Fruit fly (Drosophila melanogaster): ENCODE results near the gene Socs16D.

Gene Socs16D

DNA sequence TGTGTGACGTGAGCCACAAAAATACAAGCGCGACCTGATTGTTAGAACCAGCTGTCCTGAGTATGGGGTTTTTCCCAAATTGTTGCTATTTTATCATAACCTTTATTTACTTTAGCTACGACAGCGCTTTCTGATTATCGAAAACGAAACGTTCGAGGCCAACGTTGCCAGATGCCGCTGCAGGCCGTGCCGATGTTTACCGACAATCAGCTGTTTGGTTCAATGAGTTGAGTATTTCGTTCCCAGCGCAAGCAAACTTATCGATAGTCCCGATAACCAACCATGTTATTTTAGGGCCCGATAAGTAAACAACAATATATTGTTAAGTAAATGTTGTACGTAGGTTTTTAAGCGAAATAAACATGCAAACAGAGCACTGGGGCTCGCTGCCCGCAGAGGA lies 22.8 kb upstream of the Socs16D start, which contains the start of the genes CG15814 and Spt7 (continued):
- peak; percentile 31 for TF ChIP-seq CG17385 (GFP tag; optimal IDR thresholded peaks at IDR 0.05)
- TF ChIP-seq fd96Cb (tag; optimal IDR thresholded peaks at IDR 0.05): no peak
- TF ChIP-seq lmd (GFP tag; IDR thresholded peaks at IDR 0.05): 0 out of 2 replicates have a peak, but pooled peaks have one; percentile 5
- no peak for TF ChIP-seq CG9609 (GFP tag; optimal IDR thresholded peaks at IDR 0.05)
- peak; percentile 8 for TF ChIP-seq btn (GFP tag; optimal IDR thresholded peaks at IDR 0.05)
- no peak for TF ChIP-seq CG4707 (GFP tag; optimal IDR thresholded peaks at IDR 0.05)
- TF ChIP-seq D (optimal IDR thresholded peaks at IDR 0.05): no peak
- no peak for TF ChIP-seq D (GFP tag; optimal IDR thresholded peaks at IDR 0.05)
- TF ChIP-seq E2f2 (GFP tag; IDR thresholded peaks at IDR 0.05): peak; percentile 58
- no peak for TF ChIP-seq CG6272 (GFP tag; IDR thresholded peaks at IDR 0.05)
- no peak for TF ChIP-seq CG7839 (tag; optimal IDR thresholded peaks at IDR 0.05)
- TF ChIP-seq CG17361 (GFP tag; IDR thresholded peaks at IDR 0.05): 0 out of 3 replicates have a peak, but pooled peaks have one; percentile 25
- TF ChIP-seq Poxn (GFP tag; IDR thresholded peaks at IDR 0.05): no peak
- no peak for TF ChIP-seq Nf-YA (GFP tag; IDR thresholded peaks at IDR 0.05)
- no peak for TF ChIP-seq tup (GFP tag; optimal IDR thresholded peaks at IDR 0.05)
- TF ChIP-seq Ptx1 (GFP tag; IDR thresholded peaks at IDR 0.05): no peak
- no peak for TF ChIP-seq Ssrp (tag; optimal IDR thresholded peaks at IDR 0.05)
- TF ChIP-seq Hr39 (optimal IDR thresholded peaks at IDR 0.05): no peak
- no peak for TF ChIP-seq gcm (GFP tag; optimal IDR thresholded peaks at IDR 0.05)
- peak; percentile 6 for TF ChIP-seq CG18262 (tag; optimal IDR thresholded peaks at IDR 0.05)
- TF ChIP-seq sc (optimal IDR thresholded peaks at IDR 0.05): no peak
- no peak for TF ChIP-seq sc (GFP tag; optimal IDR thresholded peaks at IDR 0.05)
- TF ChIP-seq grn (GFP tag; optimal IDR thresholded peaks at IDR 0.05): peak; percentile 32
- TF ChIP-seq pnt (GFP tag; optimal IDR thresholded peaks at IDR 0.05): peak; percentile 46
- TF ChIP-seq CG13123 (GFP tag; optimal IDR thresholded peaks at IDR 0.05): peak; percentile 27
- TF ChIP-seq fd102C (GFP tag; optimal IDR thresholded peaks at IDR 0.05): no peak
- no peak for TF ChIP-seq pros (GFP tag; optimal IDR thresholded peaks at IDR 0.05)
- no peak for TF ChIP-seq CG6175 (GFP tag; IDR thresholded peaks at IDR 0.05)
- TF ChIP-seq lilli (GFP tag; optimal IDR thresholded peaks at IDR 0.05): peak; percentile 16
- no peak for TF ChIP-seq shn (GFP tag; optimal IDR thresholded peaks at IDR 0.05)
- TF ChIP-seq ftz-f1 (GFP tag; optimal IDR thresholded peaks at IDR 0.05): peak; percentile 35
- TF ChIP-seq CG12659 (GFP tag; optimal IDR thresholded peaks at IDR 0.05): peak; percentile 67
- no peak for TF ChIP-seq pho (GFP tag; optimal IDR thresholded peaks at IDR 0.05)
- peak; percentile 84 for TF ChIP-seq Sry-δ (GFP tag; optimal IDR thresholded peaks at IDR 0.05)
- TF ChIP-seq kay (GFP tag; optimal IDR thresholded peaks at IDR 0.05): no peak
- peak in 1 of 2 experiments; percentile 38 for TF ChIP-seq Hr51 (GFP tag; optimal IDR thresholded peaks at IDR 0.05)
- no peak for TF ChIP-seq CG15479 (GFP tag; optimal IDR thresholded peaks at IDR 0.05)
- no peak for TF ChIP-seq CG10462 (GFP tag; optimal IDR thresholded peaks at IDR 0.05)
- TF ChIP-seq Sox102F (GFP tag; optimal IDR thresholded peaks at IDR 0.05): no peak
- TF ChIP-seq CG17829 (tag; optimal IDR thresholded peaks at IDR 0.05): peak; percentile 62
- TF ChIP-seq Eip74EF (GFP tag; optimal IDR thresholded peaks at IDR 0.05): no peak
- TF ChIP-seq grau (tag; optimal IDR thresholded peaks at IDR 0.05): peak; percentile 39
- TF ChIP-seq CG1602 (GFP tag; optimal IDR thresholded peaks at IDR 0.05): no peak
- TF ChIP-seq dysf (GFP tag; IDR thresholded peaks at IDR 0.05): no peak
- TF ChIP-seq CG8388 (GFP tag; optimal IDR thresholded peaks at IDR 0.05): no peak
- peak; percentile 85 for TF ChIP-seq pzg (GFP tag; optimal IDR thresholded peaks at IDR 0.05)
- peak; percentile 94 for TF ChIP-seq chinmo (GFP tag; IDR thresholded peaks at IDR 0.05; ENCODE audit: partially characterized antibody)
- TF ChIP-seq Optix (GFP tag; IDR thresholded peaks at IDR 0.05): no peak
- peak; percentile 80; the same call in 2 of the 3 replicates for TF ChIP-seq zen2 (GFP tag; IDR thresholded peaks at IDR 0.05; ENCODE audit: partially characterized antibody)
- peak; percentile 13 for TF ChIP-seq CG9817 (tag; optimal IDR thresholded peaks at IDR 0.05)
- no peak for TF ChIP-seq CG3281 (GFP tag; optimal IDR thresholded peaks at IDR 0.05)
- peak; percentile 37 for TF ChIP-seq CG12236 (GFP tag; optimal IDR thresholded peaks at IDR 0.05)
